Worm (Caenorhabditis elegans) whole organism, mixed stage, embryonic: ENCODE measurements around the gene F58H1.3.

ENCODE experiments used
- ceh-83 ChIP-seq: fragments of 200-800 bp; sonication (Bioruptor generic); optimal IDR thresholded peaks from 2 replicates; lab custom pipeline; 2018; ENCODE audit warnings: mild to moderate bottlenecking, missing genetic modification characterization, missing compliant biosample characterization
- lin-13 ChIP-seq: fragments of 150-350 bp; optimal IDR thresholded peaks from 2 replicates; lab custom pipeline; 2014; ENCODE audit warnings: missing biosample characterization, missing genetic modification characterization
- mep-1 ChIP-seq: fragments of 150-350 bp; optimal IDR thresholded peaks from 2 replicates; lab custom pipeline; 2017; ENCODE audit warnings: missing biosample characterization, missing genetic modification reagents, missing genetic modification characterization, inconsistent platforms
- mls-2 ChIP-seq: sonication (generic microtip); optimal IDR thresholded peaks from 2 replicates; lab custom pipeline; 2016; ENCODE audit warnings: mild to moderate bottlenecking, missing genetic modification characterization, moderate library complexity, missing compliant biosample characterization
- nhr-12 ChIP-seq: fragments of 150-350 bp; optimal IDR thresholded peaks from 2 replicates; lab custom pipeline; 2014; ENCODE audit warnings: missing biosample characterization, missing genetic modification characterization

DNA sequence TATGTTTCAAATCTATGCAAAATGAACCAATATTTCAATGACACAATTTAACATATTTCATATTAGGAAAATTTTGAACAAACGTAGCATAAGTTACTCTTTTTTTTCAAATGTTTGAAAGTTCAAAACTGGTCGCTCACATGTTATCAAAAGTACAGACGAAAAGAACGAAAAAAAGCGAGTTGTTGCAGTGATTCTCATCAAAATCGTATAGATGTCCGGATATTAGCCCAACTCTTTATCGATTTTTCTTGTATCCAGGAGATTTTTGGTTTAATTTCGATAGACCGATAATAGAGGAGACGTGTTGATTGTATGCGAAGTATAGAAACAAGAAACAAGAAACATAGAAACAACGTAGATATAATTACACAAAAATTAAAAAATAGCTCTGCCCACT, 6.6 kb downstream of the F58H1.3 start:
- TF ChIP-seq ceh-83 (GFP tag; lab: Kevin White, UChicago) (no peak), nhr-12 (tag; lab: Kevin White, UChicago) (no peak), mep-1 (tag; lab: Kevin White, UChicago) (no peak), lin-13 (tag; lab: Kevin White, UChicago) (no peak), mls-2 (tag; lab: Kevin White, UChicago) (no peak)
